Worm (Caenorhabditis elegans): Measurements from ENCODE around the gene srj-13.

The srj-13 gene

DNA sequence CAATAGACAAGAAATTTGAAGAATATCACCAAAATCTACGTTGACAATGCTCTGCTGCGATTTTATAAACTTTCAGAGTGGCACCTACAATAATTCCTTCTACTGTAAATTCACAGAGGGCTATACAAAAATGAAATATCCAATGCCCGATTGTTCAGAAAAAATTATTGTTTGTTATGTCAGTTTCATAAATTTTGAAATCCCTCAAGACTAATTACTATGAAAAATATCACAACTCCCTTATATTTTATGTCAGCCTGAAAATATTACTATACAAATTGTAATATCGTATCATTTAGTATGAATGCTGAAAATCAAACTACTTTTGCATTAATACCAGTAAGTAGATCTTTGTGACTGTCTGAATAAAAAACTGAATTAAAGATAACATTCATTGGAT, 1.9 kb upstream of the srj-13 start, which contains the start of gene srx-60:
TSS of gene srx-60 (plus strand) at position 301 of the 400 bp plus-strand sequence.
- no peak for TF ChIP-seq snpc-4 (tag; optimal IDR thresholded peaks at IDR 0.05)
- TF ChIP-seq tbx-2 (tag; optimal IDR thresholded peaks at IDR 0.05) = no peak
- no peak for TF ChIP-seq mml-1 (tag; optimal IDR thresholded peaks at IDR 0.05)
- TF ChIP-seq ceh-9 (tag; optimal IDR thresholded peaks at IDR 0.05) = no peak
- no peak for TF ChIP-seq sea-2 (GFP tag; optimal IDR thresholded peaks at IDR 0.05)
- no peak for TF ChIP-seq aly-2 (tag; optimal IDR thresholded peaks at IDR 0.05)
- TF ChIP-seq nhr-28 (tag; optimal IDR thresholded peaks at IDR 0.05) = no peak
- TF ChIP-seq nhr-12 (tag; optimal IDR thresholded peaks at IDR 0.05) = no peak
- TF ChIP-seq ztf-11 (tag; optimal IDR thresholded peaks at IDR 0.05) = no peak
- TF ChIP-seq skn-1 (tag; optimal IDR thresholded peaks at IDR 0.05) = no peak
- no peak for TF ChIP-seq hmg-11 (tag; optimal IDR thresholded peaks at IDR 0.05)
- TF ChIP-seq fos-1 (tag; optimal IDR thresholded peaks at IDR 0.05) = no peak
- TF ChIP-seq ceh-28 (tag; optimal IDR thresholded peaks at IDR 0.05) = no peak
- TF ChIP-seq nhr-76 (tag; optimal IDR thresholded peaks at IDR 0.05) = no peak
- no peak for TF ChIP-seq ceh-16 (tag; optimal IDR thresholded peaks at IDR 0.05)
- no peak for TF ChIP-seq zag-1 (tag; optimal IDR thresholded peaks at IDR 0.05)
- no peak for TF ChIP-seq unc-62 (GFP tag; optimal IDR thresholded peaks at IDR 0.05)
- no peak for TF ChIP-seq unc-39 (tag; optimal IDR thresholded peaks at IDR 0.05)
- TF ChIP-seq egl-27 (tag; optimal IDR thresholded peaks at IDR 0.05) = no peak
- TF ChIP-seq lin-15B (tag; optimal IDR thresholded peaks at IDR 0.05) = no peak

DNA sequence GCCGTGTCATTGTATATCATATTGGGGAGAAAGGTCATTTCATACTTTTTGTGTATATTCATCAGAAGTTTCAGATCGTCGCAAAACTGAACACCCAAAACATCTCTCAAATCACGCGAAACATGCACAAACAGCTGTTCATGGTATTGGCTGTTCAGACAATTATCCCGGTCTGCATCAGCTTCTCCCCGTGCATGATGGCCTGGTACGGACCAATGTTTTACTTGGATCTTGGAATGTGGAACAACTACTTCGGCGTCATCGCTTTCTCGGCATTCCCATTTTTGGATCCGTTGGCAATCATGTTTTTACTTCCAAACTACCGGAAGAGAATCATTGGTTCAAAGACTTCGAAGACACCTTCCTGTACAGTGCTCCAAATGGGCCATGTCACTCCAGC, 1.0 kb downstream of the srj-13 start:
- TF ChIP-seq ceh-28 (tag; optimal IDR thresholded peaks at IDR 0.05) = no peak
- TF ChIP-seq elt-2 (tag; optimal IDR thresholded peaks at IDR 0.05) = no peak
- TF ChIP-seq unc-39 (tag; optimal IDR thresholded peaks at IDR 0.05) = no peak
- no peak for TF ChIP-seq jun-1 (tag; optimal IDR thresholded peaks at IDR 0.05)
- TF ChIP-seq zag-1 (tag; optimal IDR thresholded peaks at IDR 0.05) = no peak
- TF ChIP-seq nhr-237 (tag; optimal IDR thresholded peaks at IDR 0.05) = no peak
- no peak for TF ChIP-seq nhr-11 (tag; optimal IDR thresholded peaks at IDR 0.05)
- TF ChIP-seq ztf-4 (tag; optimal IDR thresholded peaks at IDR 0.05) = no peak
- no peak for TF ChIP-seq elt-3 (tag; optimal IDR thresholded peaks at IDR 0.05)
- no peak for TF ChIP-seq hmg-11 (tag; optimal IDR thresholded peaks at IDR 0.05)
- TF ChIP-seq mdl-1 (tag; optimal IDR thresholded peaks at IDR 0.05) = no peak
- TF ChIP-seq nhr-25 (tag; optimal IDR thresholded peaks at IDR 0.05) = no peak
- no peak for TF ChIP-seq ztf-11 (tag; optimal IDR thresholded peaks at IDR 0.05)
- TF ChIP-seq ama-1 (optimal IDR thresholded peaks at IDR 0.05) = no peak
- TF ChIP-seq nhr-43 (tag; optimal IDR thresholded peaks at IDR 0.05; ENCODE audit: poor library complexity, severe bottlenecking) = no peak
- no peak for TF ChIP-seq mml-1 (tag; optimal IDR thresholded peaks at IDR 0.05)
- TF ChIP-seq elt-1 (tag; optimal IDR thresholded peaks at IDR 0.05) = no peak
- TF ChIP-seq ceh-9 (tag; optimal IDR thresholded peaks at IDR 0.05) = no peak

DNA sequence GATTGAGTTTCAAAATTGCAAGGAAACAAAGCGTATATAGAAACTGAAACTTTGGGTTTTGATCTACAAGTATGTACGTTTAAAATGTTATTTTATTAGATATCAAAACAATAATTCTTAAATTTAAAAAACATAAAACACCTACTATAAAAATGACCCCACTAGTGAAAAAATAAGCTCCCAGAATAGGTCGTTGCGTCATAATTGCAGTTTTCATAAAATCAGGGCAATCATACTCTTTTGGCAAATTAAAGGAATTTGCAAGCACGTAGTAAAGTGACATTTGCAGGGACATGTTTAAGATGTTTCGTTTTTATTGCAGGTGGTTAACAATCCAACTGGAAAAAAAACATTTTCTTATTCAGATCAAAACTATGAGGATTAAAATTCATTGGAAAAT, 6.1 kb downstream of the srj-13 start, which contains the start of gene srt-6:
TSS of gene srt-6 (minus strand) at position 295 of the 400 bp plus-strand sequence.
- TF ChIP-seq ceh-16 (tag; optimal IDR thresholded peaks at IDR 0.05) = no peak

DNA sequence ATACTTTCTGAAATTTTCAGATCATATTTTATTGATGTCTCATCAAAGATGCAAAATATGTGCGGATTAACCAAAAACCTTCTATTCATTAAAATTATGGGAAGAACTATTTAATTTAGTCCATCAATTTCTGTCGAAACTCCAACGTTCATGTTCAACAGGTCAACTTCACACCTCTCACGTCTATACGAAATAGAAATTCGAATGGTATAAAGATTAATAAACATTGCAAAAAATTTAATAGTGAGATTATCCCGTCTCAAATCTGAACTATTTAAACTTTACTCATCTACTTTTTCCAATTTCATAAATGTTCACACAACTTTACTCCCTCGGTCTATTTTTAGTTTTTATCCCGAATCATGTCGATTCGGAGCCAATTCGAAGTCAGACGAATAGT, 7.1 kb downstream of the srj-13 start, which contains the start of gene R13D7.2:
TSS of gene R13D7.2 (plus strand) at position 301 of the 400 bp plus-strand sequence.
- no peak for TF ChIP-seq ceh-9 (tag; optimal IDR thresholded peaks at IDR 0.05)
- no peak for TF ChIP-seq ama-1 (optimal IDR thresholded peaks at IDR 0.05)
- no peak for TF ChIP-seq snpc-4 (tag; optimal IDR thresholded peaks at IDR 0.05)
- TF ChIP-seq pqm-1 (tag; optimal IDR thresholded peaks at IDR 0.05) = no peak
- TF ChIP-seq egl-27 (tag; optimal IDR thresholded peaks at IDR 0.05) = no peak
- no peak for TF ChIP-seq lsy-12 (tag; optimal IDR thresholded peaks at IDR 0.05)
- no peak for TF ChIP-seq tbx-2 (tag; optimal IDR thresholded peaks at IDR 0.05)
- TF ChIP-seq nhr-67 (tag; optimal IDR thresholded peaks at IDR 0.05) = no peak

DNA sequence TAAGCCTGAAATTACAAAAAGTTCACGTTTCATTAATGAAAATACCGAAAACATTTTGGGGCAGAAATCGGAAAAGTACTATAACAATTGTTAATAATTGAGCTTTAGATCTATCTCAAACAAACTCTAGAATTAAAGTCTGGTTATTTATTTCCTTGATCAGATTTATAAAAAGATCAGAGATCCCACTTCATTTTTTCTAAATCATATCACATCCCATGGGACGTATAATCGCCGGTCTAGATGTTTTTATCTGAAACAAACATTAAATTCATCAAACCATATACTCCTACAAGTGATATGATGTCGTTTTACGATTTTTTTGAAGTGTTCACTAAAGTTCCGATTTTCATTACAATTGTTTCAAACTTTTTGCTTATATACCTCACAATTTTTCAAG, 9.2 kb downstream of the srj-13 start, which contains the start of gene str-41:
TSS of gene str-41 (plus strand) at position 301 of the 400 bp plus-strand sequence.
- TF ChIP-seq fkh-2 (tag; optimal IDR thresholded peaks at IDR 0.05) (no peak), nhr-237 (tag; optimal IDR thresholded peaks at IDR 0.05) (no peak), nhr-12 (tag; optimal IDR thresholded peaks at IDR 0.05) (no peak), nhr-77 (tag; optimal IDR thresholded peaks at IDR 0.05) (no peak), elt-1 (tag; optimal IDR thresholded peaks at IDR 0.05) (no peak), ZK546.5 (tag; optimal IDR thresholded peaks at IDR 0.05) (no peak), ceh-9 (tag; optimal IDR thresholded peaks at IDR 0.05) (no peak), pqm-1 (tag; optimal IDR thresholded peaks at IDR 0.05) (no peak), sea-2 (GFP tag; optimal IDR thresholded peaks at IDR 0.05) (no peak), nhr-11 (tag; optimal IDR thresholded peaks at IDR 0.05) (no peak), snpc-4 (tag; optimal IDR thresholded peaks at IDR 0.05) (no peak), eor-1 (tag; optimal IDR thresholded peaks at IDR 0.05) (no peak), nhr-23 (tag; optimal IDR thresholded peaks at IDR 0.05) (no peak), tbx-2 (tag; optimal IDR thresholded peaks at IDR 0.05) (no peak), jun-1 (tag; optimal IDR thresholded peaks at IDR 0.05) (no peak)

Measured in whole organism, L3 larva.